Fruit fly (Drosophila melanogaster): ENCODE results near the gene CG14671.

The CG14671 gene

dm6 chr3R:5518627-5519026, 46.0 kb downstream of the CG14671 start:
- no peak for TF ChIP-seq ttk (optimal IDR thresholded peaks at IDR 0.05)
- TF ChIP-seq insv (optimal IDR thresholded peaks at IDR 0.05) = no peak
- no peak for TF ChIP-seq h (optimal IDR thresholded peaks at IDR 0.05)
- TF ChIP-seq psq (optimal IDR thresholded peaks at IDR 0.05) = no peak
- no peak for TF ChIP-seq Sin3A (optimal IDR thresholded peaks at IDR 0.05)
- no peak for TF ChIP-seq Myc (optimal IDR thresholded peaks at IDR 0.05)

- TF ChIP-seq insv (optimal IDR thresholded peaks at IDR 0.05) (no peak), Myc (optimal IDR thresholded peaks at IDR 0.05) (no peak), ttk (optimal IDR thresholded peaks at IDR 0.05) (no peak), psq (optimal IDR thresholded peaks at IDR 0.05) (no peak), Sin3A (optimal IDR thresholded peaks at IDR 0.05) (no peak), h (optimal IDR thresholded peaks at IDR 0.05) (no peak)
These were observed 46.8 kb downstream of the CG14671 start for dm6 chr3R:5517876-5518211.

DNA sequence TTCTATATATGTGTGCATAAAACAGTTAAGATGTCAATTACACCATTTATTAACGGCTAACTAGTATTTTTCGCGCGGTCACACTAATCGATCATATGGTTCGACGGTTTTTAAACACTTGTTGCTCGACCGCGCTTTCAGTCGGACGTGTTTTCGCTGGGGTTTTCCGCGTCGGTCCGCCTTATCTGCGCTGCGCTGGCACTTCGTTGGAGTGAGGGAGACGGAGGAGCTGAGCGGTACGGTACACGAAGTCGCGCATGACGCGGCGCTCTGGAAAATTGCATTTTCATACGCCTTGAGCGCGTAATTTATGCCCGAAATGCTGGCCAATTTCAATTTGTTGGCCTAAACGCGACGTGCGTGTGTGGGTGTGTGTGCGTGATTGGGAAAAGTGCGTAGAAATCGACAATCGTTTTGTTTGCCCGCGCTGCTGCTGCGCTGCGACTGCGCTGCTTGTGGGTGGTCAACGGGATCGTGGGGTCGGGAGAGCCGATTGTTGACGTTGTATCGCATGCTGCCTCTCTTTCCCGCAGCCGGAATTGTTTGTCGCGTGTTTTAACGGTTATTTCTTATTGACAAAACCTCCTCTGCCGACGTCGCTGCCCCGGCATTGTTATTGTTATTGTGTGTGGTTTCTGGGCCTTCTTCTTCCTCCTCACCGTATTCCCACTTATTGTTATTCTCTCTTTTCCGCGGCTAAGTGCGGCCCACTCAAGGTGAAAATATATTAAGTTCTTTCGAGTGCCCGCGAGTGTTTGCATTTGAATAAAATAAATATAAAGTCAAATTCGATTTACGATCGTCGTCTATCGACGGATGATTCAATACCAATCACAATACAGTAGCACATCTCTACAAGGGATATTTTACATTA, 47.4 kb downstream of the CG14671 start, which contains the start of gene Itpr:
Itpr (plus strand) TSS at position 116 of the 874 bp plus-strand sequence.
- TF ChIP-seq h (optimal IDR thresholded peaks at IDR 0.05) (no peak), insv (optimal IDR thresholded peaks at IDR 0.05) (no peak), psq (optimal IDR thresholded peaks at IDR 0.05) (no peak), ttk (optimal IDR thresholded peaks at IDR 0.05) (no peak), Sin3A (optimal IDR thresholded peaks at IDR 0.05) (no peak)

DNA sequence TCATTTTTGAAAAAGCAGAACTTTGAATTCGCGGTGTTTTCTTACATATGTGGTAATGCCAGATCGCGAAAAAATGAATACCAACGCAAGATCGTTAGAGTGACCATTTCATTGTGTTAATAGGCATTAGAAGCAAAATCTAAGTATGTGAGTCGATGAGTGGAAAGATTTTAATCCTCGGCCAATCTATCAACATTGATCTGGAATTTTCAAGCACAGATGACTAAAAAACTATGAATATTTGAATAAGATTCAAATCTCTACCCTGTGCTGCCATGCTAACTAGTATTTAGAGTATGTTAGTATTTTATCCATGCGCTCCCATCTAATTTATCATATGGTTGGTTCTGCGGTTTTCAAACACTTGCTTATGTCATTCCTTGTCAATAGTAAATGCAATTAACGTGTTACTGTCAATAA, 48.0 kb downstream of the CG14671 start:
- TF ChIP-seq ttk (optimal IDR thresholded peaks at IDR 0.05) (no peak), Sin3A (optimal IDR thresholded peaks at IDR 0.05) (no peak), psq (optimal IDR thresholded peaks at IDR 0.05) (no peak), Myc (optimal IDR thresholded peaks at IDR 0.05) (no peak), h (optimal IDR thresholded peaks at IDR 0.05) (no peak), insv (optimal IDR thresholded peaks at IDR 0.05) (no peak)

DNA sequence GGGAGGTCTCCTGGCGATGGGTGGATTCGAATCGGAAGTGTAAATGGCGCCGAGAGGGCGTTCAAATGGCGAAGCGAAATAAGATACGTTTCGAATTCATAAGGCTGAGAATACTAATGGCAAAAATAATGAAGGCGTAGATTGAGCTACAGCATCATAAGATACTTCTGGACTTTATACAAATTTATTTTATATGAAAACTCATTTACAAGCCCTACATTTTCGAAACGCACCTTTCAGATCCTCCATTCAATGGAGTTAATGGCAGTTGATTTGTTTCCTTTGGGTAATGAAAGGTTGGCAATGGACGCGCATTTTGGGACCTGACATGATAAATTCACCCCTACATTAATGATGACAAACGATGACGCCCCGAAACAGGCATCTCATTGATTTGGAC, 49.9 kb downstream of the CG14671 start:
- TF ChIP-seq psq (optimal IDR thresholded peaks at IDR 0.05) (no peak), insv (optimal IDR thresholded peaks at IDR 0.05) (no peak)
